Worm (Caenorhabditis elegans) whole organism, young adult: ENCODE measurements around the gene F14H8.5.

Source experiments
- F39B2.1 ChIP-seq: fragments of 200-800 bp; sonication (Bioruptor generic); IDR thresholded peaks from 2 replicates; pipeline ENCODE4 v1.3.6; 2022; ENCODE audit warnings: missing genetic modification reagents, missing genetic modification characterization, missing compliant biosample characterization
- Y53G8AR.9 ChIP-seq: fragments of 200-800 bp; sonication (Bioruptor generic); conservative IDR thresholded peaks from 2 replicates; pipeline ENCODE4 v1.3.6; 2022; ENCODE audit warnings: missing genetic modification reagents, missing genetic modification characterization, missing compliant biosample characterization
- Y67H2A.10 ChIP-seq: fragments of 200-800 bp; sonication (Bioruptor generic); conservative IDR thresholded peaks from 2 replicates; pipeline ENCODE4 v1.3.6; 2022; ENCODE audit warnings: missing genetic modification reagents, missing genetic modification characterization, missing compliant biosample characterization
- bed-2 ChIP-seq: fragments of 200-800 bp; sonication (Bioruptor generic); IDR thresholded peaks from 2 replicates; pipeline ENCODE4 v1.3.6; 2022; ENCODE audit warnings: missing genetic modification reagents, missing genetic modification characterization, missing compliant biosample characterization
- cebp-1 ChIP-seq, 2 experiments: fragments of 200-800 bp in 1 of 2; sonication (Bioruptor generic) in 1 of 2; sonication (generic microtip) in 1 of 2; IDR thresholded peaks in 1 of 2; optimal IDR thresholded peaks in 1 of 2; 2 replicates each; pipeline versions ENCODE4 v1.3.6 to Lab custom; 2017 to 2022; ENCODE audit warnings: missing compliant biosample characterization in 2 of 2, missing genetic modification characterization in 2 of 2, mild to moderate bottlenecking in 1 of 2, missing genetic modification reagents in 1 of 2, moderate library complexity in 1 of 2
- egl-44 ChIP-seq: fragments of 200-800 bp; sonication (Bioruptor generic); IDR thresholded peaks from 2 replicates; pipeline ENCODE4 v1.3.6; 2022; ENCODE audit warnings: missing genetic modification reagents, missing genetic modification characterization, missing compliant biosample characterization
- hmg-1.2 ChIP-seq: fragments of 200-800 bp; sonication (Bioruptor generic); IDR thresholded peaks from 2 replicates; pipeline ENCODE4 v1.3.6; 2022; ENCODE audit warnings: missing genetic modification reagents, missing genetic modification characterization, missing compliant biosample characterization
- pha-4 ChIP-seq: fragments of 150-350 bp; sonication (generic microtip); optimal IDR thresholded peaks from 2 replicates; lab custom pipeline; 2014; ENCODE audit warnings: missing biosample characterization, missing genetic modification reagents, missing genetic modification characterization
- snpc-3.4 ChIP-seq: sonication (generic microtip); optimal IDR thresholded peaks from 2 replicates; lab custom pipeline; 2017; ENCODE audit warnings: missing genetic modification characterization, mild to moderate bottlenecking, missing compliant biosample characterization, antibody characterized with exemption, moderate library complexity, missing genotype, missing genetic modification reagents
- sptf-2 ChIP-seq: fragments of 200-800 bp; sonication (Bioruptor generic); optimal IDR thresholded peaks from 2 replicates; lab custom pipeline; 2018; ENCODE audit warnings: mild to moderate bottlenecking, missing genetic modification characterization, missing compliant biosample characterization
- unc-62 ChIP-seq: fragments of 150-350 bp; optimal IDR thresholded peaks from 2 replicates; lab custom pipeline; 2014; ENCODE audit warnings: missing biosample characterization, missing genetic modification reagents, missing genetic modification characterization
- xnd-1 ChIP-seq: sonication (generic microtip); optimal IDR thresholded peaks from 2 replicates; lab custom pipeline; 2016; ENCODE audit warnings: missing genotype, missing genetic modification reagents, missing genetic modification characterization, missing compliant biosample characterization

DNA sequence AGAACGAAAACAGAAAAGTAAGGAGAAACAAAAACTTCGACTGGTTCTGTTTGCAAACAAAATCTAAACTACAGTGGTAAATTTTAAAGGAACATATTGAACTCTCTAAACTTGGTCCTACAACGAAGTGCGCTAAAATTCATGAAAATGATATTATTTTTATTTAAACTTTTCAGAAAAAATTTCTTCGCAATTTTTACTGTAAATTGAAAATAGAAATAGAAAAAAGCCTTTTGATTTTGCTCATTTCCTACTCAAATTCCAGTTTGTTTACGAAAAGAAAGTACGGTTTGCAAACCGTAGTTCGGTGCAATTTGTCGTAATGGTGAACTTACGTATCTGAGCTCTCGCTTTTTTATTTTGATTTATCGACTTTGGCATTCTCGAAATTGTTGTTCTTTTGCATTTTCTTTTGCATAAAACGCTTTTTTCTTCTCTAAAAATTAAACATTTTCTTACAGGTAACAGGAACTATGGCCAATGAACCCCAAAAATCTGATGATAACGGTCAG lies 45.1 kb downstream of the F14H8.5 start, which contains the start of gene otub-1:
- TF ChIP-seq unc-62 (GFP tag; lab: Kevin White, UChicago) (no peak), egl-44 (GFP tag; lab: Robert Waterston, UW) (no peak), hmg-1.2 (GFP tag; lab: Robert Waterston, UW) (no peak), xnd-1 (tag; lab: Kevin White, UChicago) (peak; percentile 72), Y53G8AR.9 (GFP tag; lab: Robert Waterston, UW) (no peak), Y67H2A.10 (GFP tag; lab: Robert Waterston, UW) (no peak), pha-4 (tag; lab: Kevin White, UChicago) (no peak), snpc-3.4 (tag; lab: Kevin White, UChicago) (no peak), bed-2 (GFP tag; lab: Robert Waterston, UW) (no peak), F39B2.1 (GFP tag; lab: Robert Waterston, UW) (no peak), cebp-1 (GFP tag; IDR thresholded peaks at IDR 0.05; lab: Robert Waterston, UW) (no peak), cebp-1 (tag; optimal IDR thresholded peaks at IDR 0.05; lab: Kevin White, UChicago) (no peak), sptf-2 (GFP tag; lab: Kevin White, UChicago) (no peak)
